Worm (Caenorhabditis elegans): ENCODE measurements around the gene glo-4.

ce11 chrV:9191406-9191805 is 51.6 kb downstream of the glo-4 start, which contains the start of gene sphr-1:
- TF ChIP-seq flt-1 (GFP tag; IDR thresholded peaks at IDR 0.05) (no peak), klf-2 (GFP tag; conservative IDR thresholded peaks at IDR 0.05) (no peak), ref-1 (GFP tag; conservative IDR thresholded peaks at IDR 0.05) (no peak), tab-1 (GFP tag; IDR thresholded peaks at IDR 0.05) (no peak), cog-1 (tag; optimal IDR thresholded peaks at IDR 0.05) (no peak), ztf-23 (GFP tag; IDR thresholded peaks at IDR 0.05) (no peak), ztf-29 (GFP tag; IDR thresholded peaks at IDR 0.05) (no peak)
